ENCODE assay signal across 2 fruit fly cellular contexts in the genomic region with DNA sequence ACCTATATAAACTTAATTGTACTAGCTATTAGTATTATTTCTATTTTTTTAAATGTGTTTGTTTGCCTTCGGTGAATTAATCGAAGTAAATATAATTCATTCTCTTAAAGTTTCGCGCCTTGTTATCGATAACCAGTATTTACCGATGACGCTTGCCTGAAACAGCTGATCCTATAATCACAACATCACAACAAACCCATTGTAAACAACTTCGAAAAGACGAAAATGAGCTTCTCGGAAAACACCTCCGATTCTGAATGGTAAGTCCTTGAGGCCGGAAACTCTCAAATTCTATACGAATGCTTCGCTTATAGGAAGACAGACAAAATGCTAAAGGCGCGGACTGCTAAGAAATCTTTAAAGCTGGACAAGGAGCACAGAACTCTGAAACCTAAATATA.
TF ChIP-seq lines count a peak whose summit lies in the region.

CG34149 (plus strand) TSS at position 187 of the 400 bp plus-strand sequence.

- TF ChIP-seq CTCF in whole organism, embryonic (GFP tag; optimal IDR thresholded peaks at IDR 0.05; lab: Kevin White, UChicago): no peak

TF ChIP-seq in whole organism, embryonic, 481 proteins besides CTCF, POLR2A, EP300 and RAD21 (continues in another document):
- peak in 1 of 2 experiments; percentile 84 for TF ChIP-seq crp (GFP tag; optimal IDR thresholded peaks at IDR 0.05; lab: Kevin White, UChicago)
- 0 out of 3 replicates have a peak, but pooled peaks have one; percentile 19 for TF ChIP-seq Doc3 (GFP tag; IDR thresholded peaks at IDR 0.05; lab: Robert Waterston, UW; ENCODE audit: partially characterized antibody)
- TF ChIP-seq onecut (GFP tag; IDR thresholded peaks at IDR 0.05; lab: Robert Waterston, UW): no peak
- TF ChIP-seq sr (GFP tag; IDR thresholded peaks at IDR 0.05; lab: Robert Waterston, UW): no peak
- TF ChIP-seq chinmo (GFP tag; IDR thresholded peaks at IDR 0.05; lab: Robert Waterston, UW; ENCODE audit: partially characterized antibody): no peak
- TF ChIP-seq CG6254 (GFP tag; optimal IDR thresholded peaks at IDR 0.05; lab: Kevin White, UChicago): no peak
- TF ChIP-seq CG18476 (GFP tag; optimal IDR thresholded peaks at IDR 0.05; lab: Kevin White, UChicago): no peak
- peak; percentile 79 for TF ChIP-seq Dp (GFP tag; optimal IDR thresholded peaks at IDR 0.05; lab: Kevin White, UChicago)
- TF ChIP-seq Abd-B (GFP tag; optimal IDR thresholded peaks at IDR 0.05; lab: Kevin White, UChicago): no peak
- peak; percentile 31 for TF ChIP-seq BEAF-32 (GFP tag; optimal IDR thresholded peaks at IDR 0.05; lab: Kevin White, UChicago)
- no peak for TF ChIP-seq B-H2 (GFP tag; optimal IDR thresholded peaks at IDR 0.05; lab: Kevin White, UChicago)
- TF ChIP-seq bigmax (GFP tag; optimal IDR thresholded peaks at IDR 0.05; lab: Kevin White, UChicago): no peak
- no peak for TF ChIP-seq dmrt99B (tag; optimal IDR thresholded peaks at IDR 0.05; lab: Kevin White, UChicago)
- TF ChIP-seq CG14710 (tag; optimal IDR thresholded peaks at IDR 0.05; lab: Kevin White, UChicago): no peak
- no peak for TF ChIP-seq yki (optimal IDR thresholded peaks at IDR 0.05; lab: Kevin White, UChicago)
- peak; percentile 33; the same call in 1 of the 2 replicates for TF ChIP-seq Bgb (GFP tag; IDR thresholded peaks at IDR 0.05; lab: Robert Waterston, UW; ENCODE audit: partially characterized antibody)
- no peak for TF ChIP-seq cas (GFP tag; IDR thresholded peaks at IDR 0.05; lab: Robert Waterston, UW)
- no peak for TF ChIP-seq CG12071 (GFP tag; optimal IDR thresholded peaks at IDR 0.05; lab: Kevin White, UChicago)
- peak; percentile 10; the same call in 2 of the 3 replicates for TF ChIP-seq Opbp (GFP tag; IDR thresholded peaks at IDR 0.05; lab: Robert Waterston, UW; ENCODE audit: partially characterized antibody)
- TF ChIP-seq oc (tag; optimal IDR thresholded peaks at IDR 0.05; lab: Kevin White, UChicago): no peak
- TF ChIP-seq zen2 (GFP tag; IDR thresholded peaks at IDR 0.05; lab: Robert Waterston, UW; ENCODE audit: partially characterized antibody): peak; percentile 41; the same call in 2 of the 3 replicates
- TF ChIP-seq pzg (GFP tag; optimal IDR thresholded peaks at IDR 0.05; lab: Kevin White, UChicago): peak; percentile 28
- no peak for TF ChIP-seq CG12744 (GFP tag; optimal IDR thresholded peaks at IDR 0.05; lab: Kevin White, UChicago)
- TF ChIP-seq gsb-n (tag; optimal IDR thresholded peaks at IDR 0.05; lab: Kevin White, UChicago): no peak
- no peak for TF ChIP-seq lab (GFP tag; optimal IDR thresholded peaks at IDR 0.05; lab: Kevin White, UChicago)
- TF ChIP-seq sens (GFP tag; lab: Kevin White, UChicago): no peak
- TF ChIP-seq bbx (GFP tag; IDR thresholded peaks at IDR 0.05; lab: Robert Waterston, UW; ENCODE audit: partially characterized antibody): peak; percentile 61
- peak; percentile 34; the same call in 1 of the 2 replicates for TF ChIP-seq ato (GFP tag; IDR thresholded peaks at IDR 0.05; lab: Robert Waterston, UW; ENCODE audit: partially characterized antibody)
- TF ChIP-seq HLH3B (GFP tag; IDR thresholded peaks at IDR 0.05; lab: Robert Waterston, UW): no peak
- TF ChIP-seq CkIIα-i1 (GFP tag; IDR thresholded peaks at IDR 0.05; lab: Robert Waterston, UW): no peak
- TF ChIP-seq Doc2 (GFP tag; IDR thresholded peaks at IDR 0.05; lab: Robert Waterston, UW): no peak
- TF ChIP-seq org-1 (GFP tag; optimal IDR thresholded peaks at IDR 0.05; lab: Kevin White, UChicago): no peak
- TF ChIP-seq zfh1 (GFP tag; IDR thresholded peaks at IDR 0.05; lab: Robert Waterston, UW): no peak
- no peak for TF ChIP-seq ro (GFP tag; IDR thresholded peaks at IDR 0.05; lab: Robert Waterston, UW)
- peak; percentile 58 for TF ChIP-seq nerfin-2 (GFP tag; IDR thresholded peaks at IDR 0.05; lab: Robert Waterston, UW; ENCODE audit: partially characterized antibody)
- no peak for TF ChIP-seq CG15514 (GFP tag; optimal IDR thresholded peaks at IDR 0.05; lab: Kevin White, UChicago)
- peak; percentile 53; the same call in 1 of the 3 replicates for TF ChIP-seq CG34224 (GFP tag; IDR thresholded peaks at IDR 0.05; lab: Robert Waterston, UW; ENCODE audit: partially characterized antibody)
- TF ChIP-seq CG4282 (GFP tag; optimal IDR thresholded peaks at IDR 0.05; lab: Kevin White, UChicago): no peak
- TF ChIP-seq pum (GFP tag; optimal IDR thresholded peaks at IDR 0.05; lab: Kevin White, UChicago): no peak
- TF ChIP-seq Rx (GFP tag; IDR thresholded peaks at IDR 0.05; lab: Robert Waterston, UW): no peak
- peak; percentile 55 for TF ChIP-seq unc-4 (GFP tag; IDR thresholded peaks at IDR 0.05; lab: Robert Waterston, UW; ENCODE audit: partially characterized antibody)

TF ChIP-seq in whole organism, prepupa, 60 proteins besides CTCF, POLR2A, EP300 and RAD21:
- TF ChIP-seq fkh (GFP tag; optimal IDR thresholded peaks at IDR 0.05; lab: Kevin White, UChicago) (peak; percentile 82), CG11762 (GFP tag; optimal IDR thresholded peaks at IDR 0.05; lab: Kevin White, UChicago; ENCODE audit: insufficient read depth) (no peak)
